Worm (Caenorhabditis elegans): ENCODE data around the gene srsx-40.
"Not testable (repeated sequence)": the region's sequence is repeated elsewhere in the genome, so short reads cannot be mapped to it uniquely, and the experiment has no call there.

Gene srsx-40

ce11 chrV:7703536-7703935 lies at the start of gene srsx-40:
srsx-40 (minus strand) TSS chrV:7703636.
- not testable (repeated sequence) for TF ChIP-seq nhr-76 (tag; optimal IDR thresholded peaks at IDR 0.05); unc-86 (tag; optimal IDR thresholded peaks at IDR 0.05); efl-3 (GFP tag; optimal IDR thresholded peaks at IDR 0.05)

ce11 chrV:7749708-7750107 lies 46.3 kb upstream of the srsx-40 start:
- TF ChIP-seq C16A3.4 (tag; optimal IDR thresholded peaks at IDR 0.05): no peak
- no peak for TF ChIP-seq fkh-10 (GFP tag; optimal IDR thresholded peaks at IDR 0.05)
- TF ChIP-seq lsy-2 (tag; optimal IDR thresholded peaks at IDR 0.05): no peak
- TF ChIP-seq ztf-11 (tag; optimal IDR thresholded peaks at IDR 0.05): no peak
- no peak for TF ChIP-seq elt-2 (tag; optimal IDR thresholded peaks at IDR 0.05)
- no peak for TF ChIP-seq egl-13 (tag; optimal IDR thresholded peaks at IDR 0.05)
- TF ChIP-seq nhr-84 (tag; optimal IDR thresholded peaks at IDR 0.05): no peak
- no peak for TF ChIP-seq aha-1 (tag; optimal IDR thresholded peaks at IDR 0.05)
- TF ChIP-seq hlh-4 (tag; optimal IDR thresholded peaks at IDR 0.05): no peak
- no peak for TF ChIP-seq fos-1 (tag; optimal IDR thresholded peaks at IDR 0.05)
- TF ChIP-seq F16B12.6 (tag; optimal IDR thresholded peaks at IDR 0.05): no peak
- TF ChIP-seq ama-1 (optimal IDR thresholded peaks at IDR 0.05): no peak
- TF ChIP-seq nhr-28 (tag; optimal IDR thresholded peaks at IDR 0.05): no peak
- TF ChIP-seq nhr-20 (tag; optimal IDR thresholded peaks at IDR 0.05): no peak
- TF ChIP-seq lin-13 (GFP tag; optimal IDR thresholded peaks at IDR 0.05): no peak

ce11 chrV:7747987-7748607 lies 44.7 kb upstream of the srsx-40 start:
- no peak for TF ChIP-seq fos-1 (tag; optimal IDR thresholded peaks at IDR 0.05)
- no peak for TF ChIP-seq sox-4 (tag; optimal IDR thresholded peaks at IDR 0.05)
- TF ChIP-seq alr-1 (tag; optimal IDR thresholded peaks at IDR 0.05; ENCODE audit: borderline replicate concordance): no peak
- no peak for TF ChIP-seq unc-130 (tag; optimal IDR thresholded peaks at IDR 0.05)
- TF ChIP-seq ama-1 (optimal IDR thresholded peaks at IDR 0.05): no peak
- TF ChIP-seq nhr-237 (tag; optimal IDR thresholded peaks at IDR 0.05): no peak
- TF ChIP-seq nhr-47 (tag; optimal IDR thresholded peaks at IDR 0.05): no peak
- TF ChIP-seq nhr-20 (tag; optimal IDR thresholded peaks at IDR 0.05): no peak
- TF ChIP-seq swsn-7 (tag; optimal IDR thresholded peaks at IDR 0.05): no peak
- no peak for TF ChIP-seq nhr-28 (tag; optimal IDR thresholded peaks at IDR 0.05)
- TF ChIP-seq C16A3.4 (tag; optimal IDR thresholded peaks at IDR 0.05): no peak
- no peak for TF ChIP-seq ceh-88 (GFP tag; IDR thresholded peaks at IDR 0.05)
- no peak for TF ChIP-seq dsc-1 (tag; optimal IDR thresholded peaks at IDR 0.05)
- no peak for TF ChIP-seq isw-1 (GFP tag; IDR thresholded peaks at IDR 0.05)
- TF ChIP-seq zag-1 (tag; optimal IDR thresholded peaks at IDR 0.05): no peak
- no peak for TF ChIP-seq ceh-90 (tag; optimal IDR thresholded peaks at IDR 0.05)
- no peak for TF ChIP-seq egl-13 (tag; optimal IDR thresholded peaks at IDR 0.05)

- TF ChIP-seq ama-1 (optimal IDR thresholded peaks at IDR 0.05): no peak
- no peak for TF ChIP-seq nhr-28 (tag; optimal IDR thresholded peaks at IDR 0.05)
- no peak for TF ChIP-seq fkh-10 (GFP tag; optimal IDR thresholded peaks at IDR 0.05)
- no peak for TF ChIP-seq jun-1 (tag; optimal IDR thresholded peaks at IDR 0.05)
- TF ChIP-seq zip-4 (GFP tag; optimal IDR thresholded peaks at IDR 0.05): no peak
- no peak for TF ChIP-seq sptf-1 (tag; optimal IDR thresholded peaks at IDR 0.05)
- TF ChIP-seq unc-130 (tag; optimal IDR thresholded peaks at IDR 0.05): no peak
- no peak for TF ChIP-seq irx-1 (tag; optimal IDR thresholded peaks at IDR 0.05)
- no peak for TF ChIP-seq ceh-63 (GFP tag; optimal IDR thresholded peaks at IDR 0.05)
- TF ChIP-seq vab-15 (tag; optimal IDR thresholded peaks at IDR 0.05): no peak
- no peak for TF ChIP-seq unc-98 (GFP tag; IDR thresholded peaks at IDR 0.05)
Measured at ce11 chrV:7747132-7747531, 43.7 kb upstream of the srsx-40 start.

ce11 chrV:7745903-7746302 lies 42.5 kb upstream of the srsx-40 start:
- TF ChIP-seq nhr-11 (tag; optimal IDR thresholded peaks at IDR 0.05): no peak
- TF ChIP-seq ets-5 (GFP tag; IDR thresholded peaks at IDR 0.05): no peak
- TF ChIP-seq egl-27 (tag; optimal IDR thresholded peaks at IDR 0.05): no peak
- TF ChIP-seq nhr-71 (tag; optimal IDR thresholded peaks at IDR 0.05): peak; percentile 12
- TF ChIP-seq nhr-20 (tag; optimal IDR thresholded peaks at IDR 0.05): no peak
- TF ChIP-seq F16B12.6 (tag; optimal IDR thresholded peaks at IDR 0.05): no peak
- TF ChIP-seq unc-62 (GFP tag; optimal IDR thresholded peaks at IDR 0.05): peak; percentile 39
- no peak for TF ChIP-seq sup-37 (GFP tag; optimal IDR thresholded peaks at IDR 0.05)
- no peak for TF ChIP-seq aly-2 (tag; optimal IDR thresholded peaks at IDR 0.05)
- TF ChIP-seq fkh-10 (GFP tag; optimal IDR thresholded peaks at IDR 0.05): no peak
- no peak for TF ChIP-seq mef-2 (tag; optimal IDR thresholded peaks at IDR 0.05)
- TF ChIP-seq zip-4 (GFP tag; optimal IDR thresholded peaks at IDR 0.05): no peak
- no peak for TF ChIP-seq elt-3 (tag; optimal IDR thresholded peaks at IDR 0.05)
- no peak for TF ChIP-seq nhr-19 (GFP tag; conservative IDR thresholded peaks at IDR 0.05)
- TF ChIP-seq dsc-1 (tag; optimal IDR thresholded peaks at IDR 0.05): peak; percentile 10
- no peak for TF ChIP-seq Y116A8C.19 (tag; optimal IDR thresholded peaks at IDR 0.05; ENCODE audit: borderline replicate concordance)
